Fruit fly (Drosophila melanogaster): ENCODE results near the gene TotE.

DNA sequence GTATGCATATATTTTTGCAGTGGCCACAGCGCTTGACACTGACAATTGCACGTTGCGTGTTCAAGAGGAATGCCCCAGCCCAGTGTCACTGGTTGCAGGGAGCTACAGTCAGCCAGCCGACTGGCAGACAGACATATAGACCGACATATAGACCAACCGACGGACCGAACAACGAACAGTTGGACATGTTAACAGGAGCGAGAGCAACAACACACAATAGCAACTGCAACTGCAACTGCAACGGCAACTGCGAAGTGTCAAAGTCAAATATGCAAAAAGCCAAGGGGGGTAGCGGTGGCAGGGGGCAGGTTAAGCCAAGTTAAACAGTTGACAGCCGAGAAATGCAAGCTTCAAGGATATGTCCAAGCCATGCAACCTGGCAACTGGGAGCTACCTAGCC is 38.3 kb downstream of the TotE start:
- TF ChIP-seq CTCF (optimal IDR thresholded peaks at IDR 0.05) = no peak
- no peak for TF ChIP-seq CG8478 (optimal IDR thresholded peaks at IDR 0.05)

All from S2 (cell line).